Fruit fly (Drosophila melanogaster): Measurements from ENCODE around the gene CG34382.
A peak's percentile ranks its signal among the peaks of the same experiment; 100 is the strongest.

CG34382 gene

dm6 chr3L:9888630-9889130 lies 9.9 kb downstream of the CG34382 start, which contains the start of the genes Taf2 and CalpB (continued):
- TF ChIP-seq CG34224 (GFP tag; IDR thresholded peaks at IDR 0.05; ENCODE audit: partially characterized antibody) (no peak; the same call in 2 of the 3 replicates), CG12942 (GFP tag; optimal IDR thresholded peaks at IDR 0.05) (peak; percentile 67), CG9609 (GFP tag; optimal IDR thresholded peaks at IDR 0.05) (peak; percentile 29), fd102C (GFP tag; optimal IDR thresholded peaks at IDR 0.05) (no peak), so (GFP tag; IDR thresholded peaks at IDR 0.05) (no peak), H15 (GFP tag; IDR thresholded peaks at IDR 0.05) (peak; percentile 49; the same call in 2 of the 3 replicates), bab2 (GFP tag; optimal IDR thresholded peaks at IDR 0.05) (peak; percentile 29), kni (GFP tag; optimal IDR thresholded peaks at IDR 0.05) (no peak), CG2120 (GFP tag; optimal IDR thresholded peaks at IDR 0.05) (peak; percentile 82), jumu (GFP tag; optimal IDR thresholded peaks at IDR 0.05) (no peak), jing (GFP tag; optimal IDR thresholded peaks at IDR 0.05) (no peak), CG43689 (GFP tag; IDR thresholded peaks at IDR 0.05) (no peak; the same call in 1 of the 2 replicates), fu2 (GFP tag; optimal IDR thresholded peaks at IDR 0.05) (peak; percentile 56), crp (GFP tag; optimal IDR thresholded peaks at IDR 0.05) (peak in 1 of 2 experiments; percentile 36), zfh1 (GFP tag; IDR thresholded peaks at IDR 0.05) (peak; percentile 61; the same call in 1 of the 3 replicates), CG7928 (GFP tag; optimal IDR thresholded peaks at IDR 0.05) (peak; percentile 97), CG11456 (GFP tag; IDR thresholded peaks at IDR 0.05) (peak; percentile 69; the same call in 2 of the 3 replicates), slbo (GFP tag; IDR thresholded peaks at IDR 0.05) (peak; percentile 90), CG10209 (GFP tag; optimal IDR thresholded peaks at IDR 0.05) (peak; percentile 80), Rfx (GFP tag; IDR thresholded peaks at IDR 0.05) (peak; percentile 85), ase (GFP tag; IDR thresholded peaks at IDR 0.05) (peak; percentile 74), CG9437 (GFP tag; optimal IDR thresholded peaks at IDR 0.05) (peak; percentile 84), CG6765 (GFP tag; optimal IDR thresholded peaks at IDR 0.05) (peak; percentile 81), CG31224 (GFP tag; IDR thresholded peaks at IDR 0.05) (peak; percentile 56; the same call in 1 of the 2 replicates), Ptx1 (GFP tag; IDR thresholded peaks at IDR 0.05) (peak; percentile 91), Abd-B (GFP tag; optimal IDR thresholded peaks at IDR 0.05) (peak; percentile 88), CG13775 (GFP tag; optimal IDR thresholded peaks at IDR 0.05) (peak; percentile 85), CG10959 (GFP tag; IDR thresholded peaks at IDR 0.05) (peak; percentile 91), CG4854 (GFP tag; optimal IDR thresholded peaks at IDR 0.05) (no peak), Pdp1 (GFP tag; optimal IDR thresholded peaks at IDR 0.05) (no peak), CG14860 (GFP tag; IDR thresholded peaks at IDR 0.05; ENCODE audit: partially characterized antibody) (no peak), Gug (GFP tag; IDR thresholded peaks at IDR 0.05) (peak; percentile 47; the same call in 1 of the 4 replicates), kay (GFP tag; optimal IDR thresholded peaks at IDR 0.05) (peak; percentile 96), CG15269 (tag; optimal IDR thresholded peaks at IDR 0.05) (peak; percentile 86), otp (GFP tag; IDR thresholded peaks at IDR 0.05) (peak; percentile 64; the same call in 1 of the 3 replicates), scrt (GFP tag; optimal IDR thresholded peaks at IDR 0.05) (peak; percentile 56)

dm6 chr3L:9893983-9894382 lies 15.2 kb downstream of the CG34382 start:
- TF ChIP-seq slp2 (GFP tag; optimal IDR thresholded peaks at IDR 0.05) = no peak

dm6 chr3L:9894643-9895042 lies 15.9 kb downstream of the CG34382 start, which contains the start of the genes CG6709 and Hez:
CG6709 (minus strand) TSS chr3L:9894743.
Hez (minus strand) TSS chr3L:9894743.
- TF ChIP-seq knrl (GFP tag; IDR thresholded peaks at IDR 0.05; ENCODE audit: partially characterized antibody) = no peak
